Worm (Caenorhabditis elegans) whole organism, midembryonic: ENCODE results near the gene F14F9.2.

Source experiments
- cog-1 ChIP-seq: sonication (generic microtip); optimal IDR thresholded peaks from 2 replicates; lab custom pipeline; 2016; ENCODE audit warnings: missing genetic modification characterization, missing compliant biosample characterization
- flt-1 ChIP-seq: fragments of 200-800 bp; sonication (Bioruptor generic); IDR thresholded peaks from 2 replicates; pipeline ENCODE4 v1.3.6; 2022; ENCODE audit warnings: missing genetic modification characterization, missing compliant biosample characterization
- klf-2 ChIP-seq: fragments of 200-800 bp; sonication (Bioruptor generic); conservative IDR thresholded peaks from 2 replicates; pipeline ENCODE4 v1.3.6; 2022; ENCODE audit warnings: missing genetic modification reagents, missing genetic modification characterization, missing compliant biosample characterization
- ref-1 ChIP-seq: fragments of 200-800 bp; sonication (Bioruptor generic); conservative IDR thresholded peaks from 2 replicates; pipeline ENCODE4 v1.3.6; 2022; ENCODE audit warnings: missing genetic modification reagents, missing genetic modification characterization, missing compliant biosample characterization

ce11 chrV:5137919-5138318 lies 6.7 kb upstream of the F14F9.2 start, which contains the start of gene F14F9.3:
- TF ChIP-seq flt-1 (GFP tag; lab: Robert Waterston, UW) (no peak), cog-1 (tag; lab: Kevin White, UChicago) (no peak), ref-1 (no peak), klf-2 (GFP tag; lab: Robert Waterston, UW) (no peak)
